Worm (Caenorhabditis elegans) whole organism, mixed stage, embryonic: Measurements from ENCODE around the gene lgc-25.

Source experiments
- M03D4.4 ChIP-seq: sonication (generic microtip); optimal IDR thresholded peaks from 2 replicates; lab custom pipeline; 2017; ENCODE audit warnings: mild to moderate bottlenecking, missing genetic modification characterization, missing compliant biosample characterization
- bed-3 ChIP-seq: fragments of 200-800 bp; sonication (Bioruptor generic); optimal IDR thresholded peaks from 3 replicates; lab custom pipeline; 2018; ENCODE audit warnings: mild to moderate bottlenecking, missing genetic modification characterization, moderate library complexity, missing compliant biosample characterization
- blmp-1 ChIP-seq: fragments of 150-350 bp; optimal IDR thresholded peaks from 2 replicates; lab custom pipeline; 2014; ENCODE audit warnings: missing biosample characterization, missing genetic modification characterization
- ceh-83 ChIP-seq: fragments of 200-800 bp; sonication (Bioruptor generic); optimal IDR thresholded peaks from 2 replicates; lab custom pipeline; 2018; ENCODE audit warnings: mild to moderate bottlenecking, missing genetic modification characterization, missing compliant biosample characterization
- cnd-1 ChIP-seq: fragments of 200-800 bp; sonication (Bioruptor generic); optimal IDR thresholded peaks from 2 replicates; lab custom pipeline; 2018; ENCODE audit warnings: mild to moderate bottlenecking, missing genetic modification characterization, missing compliant biosample characterization
- elt-1 ChIP-seq: sonication (generic microtip); optimal IDR thresholded peaks from 2 replicates; lab custom pipeline; 2017; ENCODE audit warnings: missing genetic modification characterization, mild to moderate bottlenecking, missing compliant biosample characterization, antibody characterized with exemption, moderate library complexity, borderline replicate concordance; ENCODE audit not compliant: insufficient read depth
- ham-2 ChIP-seq: fragments of 200-800 bp; sonication (Bioruptor generic); optimal IDR thresholded peaks from 2 replicates; lab custom pipeline; 2018; ENCODE audit warnings: mild to moderate bottlenecking, missing genetic modification characterization, missing compliant biosample characterization
- pha-4 ChIP-seq: fragments of 150-350 bp; optimal IDR thresholded peaks from 2 replicates; lab custom pipeline; 2018; ENCODE audit warnings: missing biosample characterization, missing genetic modification reagents, missing genetic modification characterization
- sem-2 ChIP-seq: fragments of 200-800 bp; sonication (Bioruptor generic); optimal IDR thresholded peaks from 2 replicates; lab custom pipeline; 2018; ENCODE audit warnings: mild to moderate bottlenecking, missing genetic modification characterization, missing compliant biosample characterization
- snpc-4 ChIP-seq: fragments of 150-350 bp; optimal IDR thresholded peaks from 2 replicates; lab custom pipeline; 2014; ENCODE audit warnings: missing biosample characterization, missing genetic modification characterization
- tbx-8 ChIP-seq: fragments of 200-800 bp; sonication (Bioruptor generic); optimal IDR thresholded peaks from 2 replicates; lab custom pipeline; 2018; ENCODE audit warnings: mild to moderate bottlenecking, missing genetic modification characterization, moderate library complexity, missing compliant biosample characterization
- unc-120 ChIP-seq: sonication (generic microtip); optimal IDR thresholded peaks from 2 replicates; lab custom pipeline; 2017; ENCODE audit warnings: missing genetic modification characterization, missing compliant biosample characterization; ENCODE audit not compliant: poor library complexity, severe bottlenecking
- ztf-11 ChIP-seq: fragments of 150-350 bp; optimal IDR thresholded peaks from 2 replicates; lab custom pipeline; 2014; ENCODE audit warnings: missing biosample characterization, missing genetic modification characterization

The lgc-25 gene

DNA sequence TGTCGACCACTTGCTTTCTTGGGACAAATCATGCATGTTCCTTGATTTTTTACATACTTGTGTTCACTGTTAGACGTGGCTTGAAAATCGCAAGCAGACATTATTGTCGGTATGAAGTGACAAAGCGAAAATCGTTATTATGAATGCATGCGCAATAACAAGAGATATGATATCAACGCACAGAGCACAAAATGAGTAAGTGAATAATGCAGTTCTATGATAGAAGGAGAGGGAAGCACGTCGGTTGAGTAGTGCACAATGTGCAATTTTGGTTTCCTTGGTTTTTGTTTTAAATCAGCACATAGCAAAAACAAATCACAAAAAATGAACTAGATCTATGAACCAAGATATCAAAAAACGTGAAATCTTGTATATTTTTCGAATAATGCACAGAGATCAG, 48.2 kb downstream of the lgc-25 start, which contains the start of gene nhr-281:
nhr-281 (minus strand) TSS at position 101 of the 400 bp plus-strand sequence.
- TF ChIP-seq ceh-83 (GFP tag; lab: Kevin White, UChicago) = no peak
- TF ChIP-seq blmp-1 = no peak
- TF ChIP-seq cnd-1 = no peak
- no peak for TF ChIP-seq M03D4.4 (tag; lab: Kevin White, UChicago)
- TF ChIP-seq ztf-11 (tag; lab: Kevin White, UChicago) = no peak
- TF ChIP-seq ham-2 = no peak
- TF ChIP-seq pha-4 = no peak
- no peak for TF ChIP-seq unc-120
- TF ChIP-seq bed-3 = no peak
- TF ChIP-seq snpc-4 = no peak
- no peak for TF ChIP-seq elt-1 (tag; lab: Kevin White, UChicago)
- no peak for TF ChIP-seq sem-2 (GFP tag; lab: Kevin White, UChicago)
- no peak for TF ChIP-seq tbx-8
